Fruit fly (Drosophila melanogaster): Measurements from ENCODE around the gene CG2113.
A peak's percentile ranks its signal among the peaks of the same experiment; 100 is the strongest.

CG2113 gene

dm6 chr3L:3045256-3045743, 50.3 kb downstream of the CG2113 start (continued):
- TF ChIP-seq CG10209 (GFP tag; optimal IDR thresholded peaks at IDR 0.05), result peak; percentile 68
- no peak for TF ChIP-seq CG30431 (GFP tag; optimal IDR thresholded peaks at IDR 0.05)
- peak; percentile 22; the same call in 1 of the 2 replicates for TF ChIP-seq seq (GFP tag; IDR thresholded peaks at IDR 0.05)
- TF ChIP-seq Bgb (GFP tag; IDR thresholded peaks at IDR 0.05; ENCODE audit: partially characterized antibody), result no peak
- TF ChIP-seq Nf-YC (tag; optimal IDR thresholded peaks at IDR 0.05), result peak; percentile 13
- peak; percentile 2 for TF ChIP-seq Fer3 (tag; optimal IDR thresholded peaks at IDR 0.05)
- no peak for TF ChIP-seq CG11085 (GFP tag; IDR thresholded peaks at IDR 0.05)
- TF ChIP-seq CG1233 (GFP tag; optimal IDR thresholded peaks at IDR 0.05), result peak; percentile 35
- TF ChIP-seq CG3065 (GFP tag; optimal IDR thresholded peaks at IDR 0.05), result no peak
- no peak for TF ChIP-seq dan (GFP tag; IDR thresholded peaks at IDR 0.05)
- 0 out of 2 replicates have a peak, but pooled peaks have one; percentile 20 for TF ChIP-seq sisA (GFP tag; IDR thresholded peaks at IDR 0.05)
- TF ChIP-seq bowl (GFP tag; IDR thresholded peaks at IDR 0.05), result no peak
- no peak for TF ChIP-seq toy (GFP tag; IDR thresholded peaks at IDR 0.05)
- peak; percentile 16 for TF ChIP-seq CG7556 (GFP tag; optimal IDR thresholded peaks at IDR 0.05)
- TF ChIP-seq CG4424 (GFP tag; optimal IDR thresholded peaks at IDR 0.05), result peak; percentile 13
- TF ChIP-seq NfI (GFP tag; optimal IDR thresholded peaks at IDR 0.05), result peak; percentile 13
- TF ChIP-seq hkb (optimal IDR thresholded peaks at IDR 0.05), result no peak
- TF ChIP-seq hkb (GFP tag; IDR thresholded peaks at IDR 0.05), result peak; percentile 57; the same call in 1 of the 2 replicates
- no peak for TF ChIP-seq Mrtf (GFP tag; IDR thresholded peaks at IDR 0.05)
- TF ChIP-seq h (optimal IDR thresholded peaks at IDR 0.05), result no peak
- TF ChIP-seq CG8388 (GFP tag; optimal IDR thresholded peaks at IDR 0.05), result peak; percentile 28
- TF ChIP-seq CrebB (tag; optimal IDR thresholded peaks at IDR 0.05), result no peak
- peak; percentile 23 for TF ChIP-seq fd3F (GFP tag; optimal IDR thresholded peaks at IDR 0.05)
- TF ChIP-seq Lhr (GFP tag; optimal IDR thresholded peaks at IDR 0.05), result no peak
- TF ChIP-seq otp (GFP tag; IDR thresholded peaks at IDR 0.05), result 0 out of 3 replicates have a peak, but pooled peaks have one; percentile 31
- peak; percentile 53; the same call in 1 of the 3 replicates for TF ChIP-seq dysf (GFP tag; IDR thresholded peaks at IDR 0.05)
- no peak for TF ChIP-seq klu (GFP tag; IDR thresholded peaks at IDR 0.05)
- peak; percentile 50 for TF ChIP-seq Xbp1 (GFP tag; optimal IDR thresholded peaks at IDR 0.05)
- TF ChIP-seq Ada2b (GFP tag; IDR thresholded peaks at IDR 0.05), result no peak
- no peak for TF ChIP-seq CG33213 (GFP tag; optimal IDR thresholded peaks at IDR 0.05)
- peak; percentile 88 for TF ChIP-seq corto (GFP tag; optimal IDR thresholded peaks at IDR 0.05)
- TF ChIP-seq ham (GFP tag; IDR thresholded peaks at IDR 0.05), result no peak
- TF ChIP-seq fru (optimal IDR thresholded peaks at IDR 0.05), result no peak
- no peak for TF ChIP-seq CG12236 (GFP tag; optimal IDR thresholded peaks at IDR 0.05)
- TF ChIP-seq Asciz (GFP tag; optimal IDR thresholded peaks at IDR 0.05), result peak; percentile 50
- TF ChIP-seq sqz (GFP tag; optimal IDR thresholded peaks at IDR 0.05), result no peak
- peak; percentile 5 for TF ChIP-seq Six4 (GFP tag; optimal IDR thresholded peaks at IDR 0.05)
- peak; percentile 41 for TF ChIP-seq lab (GFP tag; optimal IDR thresholded peaks at IDR 0.05)
- peak; percentile 13 for TF ChIP-seq CG1603 (tag; optimal IDR thresholded peaks at IDR 0.05)
- TF ChIP-seq CG1602 (GFP tag; optimal IDR thresholded peaks at IDR 0.05), result peak; percentile 6
- no peak for TF ChIP-seq CG11398 (GFP tag; optimal IDR thresholded peaks at IDR 0.05)
- TF ChIP-seq D19A (tag; optimal IDR thresholded peaks at IDR 0.05), result peak; percentile 31
- peak; percentile 47 for TF ChIP-seq bcd (GFP tag; optimal IDR thresholded peaks at IDR 0.05)
- no peak for TF ChIP-seq ssp (GFP tag; IDR thresholded peaks at IDR 0.05)
- no peak for TF ChIP-seq gcm2 (GFP tag; optimal IDR thresholded peaks at IDR 0.05)
- TF ChIP-seq dmrt11E (tag; optimal IDR thresholded peaks at IDR 0.05), result peak; percentile 28
- TF ChIP-seq CG5953 (GFP tag; IDR thresholded peaks at IDR 0.05), result no peak
- TF ChIP-seq CG1832 (GFP tag; optimal IDR thresholded peaks at IDR 0.05), result no peak
- TF ChIP-seq CG6689 (GFP tag; IDR thresholded peaks at IDR 0.05), result peak; percentile 43; the same call in 1 of the 2 replicates
- TF ChIP-seq PHDP (tag; optimal IDR thresholded peaks at IDR 0.05), result peak; percentile 42
- no peak for TF ChIP-seq sob (GFP tag; IDR thresholded peaks at IDR 0.05)
- peak; percentile 16 for TF ChIP-seq CG8359 (GFP tag; optimal IDR thresholded peaks at IDR 0.05; ENCODE audit: borderline replicate concordance)

All from whole organism, embryonic.